Fruit fly (Drosophila melanogaster): ENCODE measurements around the gene CG34179.
A peak's percentile ranks its signal among the peaks of the same experiment; 100 is the strongest.

Gene CG34179

DNA sequence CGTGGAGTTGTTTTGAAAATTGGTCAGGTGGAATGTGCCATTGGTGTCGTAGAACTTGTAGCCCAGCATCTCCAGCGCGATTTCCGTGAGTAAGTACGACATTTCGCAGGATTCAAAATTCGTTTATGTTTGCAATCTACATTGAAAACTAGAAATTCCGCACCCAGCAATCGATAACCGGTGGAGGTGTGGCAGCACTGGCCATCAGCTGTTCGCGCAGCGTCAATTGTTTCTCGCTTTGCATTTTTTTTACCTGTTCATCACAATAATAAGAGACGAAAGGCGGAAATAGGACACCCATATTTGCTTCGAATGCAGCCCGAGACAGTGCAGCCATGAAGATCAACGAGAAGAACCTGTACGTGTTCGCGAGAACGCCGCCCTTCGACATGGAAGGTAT lies at the start of gene CG34179, which contains the start of gene slmo:
CG34179 (minus strand) TSS at position 165 of the 400 bp plus-strand sequence.
slmo (minus strand) TSS at position 165 of the 400 bp plus-strand sequence.
- TF ChIP-seq Blimp-1 (GFP tag; optimal IDR thresholded peaks at IDR 0.05) = no peak
- TF ChIP-seq ss (GFP tag; optimal IDR thresholded peaks at IDR 0.05) = no peak
- no peak for TF ChIP-seq Lpt (GFP tag; optimal IDR thresholded peaks at IDR 0.05)
- no peak for TF ChIP-seq spab (GFP tag; optimal IDR thresholded peaks at IDR 0.05)
- no peak for TF ChIP-seq dsx (GFP tag; optimal IDR thresholded peaks at IDR 0.05; ENCODE audit: poor library complexity, severe bottlenecking)
- no peak for TF ChIP-seq pdm3 (GFP tag; optimal IDR thresholded peaks at IDR 0.05)
- TF ChIP-seq CG9139 (GFP tag; optimal IDR thresholded peaks at IDR 0.05) = no peak
- TF ChIP-seq CG8319 (GFP tag; optimal IDR thresholded peaks at IDR 0.05) = no peak
- no peak for TF ChIP-seq Ets21C (GFP tag; optimal IDR thresholded peaks at IDR 0.05)
- TF ChIP-seq CG15336 (GFP tag; IDR thresholded peaks at IDR 0.05) = no peak
- TF ChIP-seq CG8632 (GFP tag; optimal IDR thresholded peaks at IDR 0.05) = no peak
- no peak for TF ChIP-seq Hr39 (GFP tag; optimal IDR thresholded peaks at IDR 0.05)
- no peak for TF ChIP-seq OdsH (GFP tag; optimal IDR thresholded peaks at IDR 0.05)
- TF ChIP-seq Sox15 (GFP tag; optimal IDR thresholded peaks at IDR 0.05) = no peak

- TF ChIP-seq Ets21C (GFP tag; optimal IDR thresholded peaks at IDR 0.05) (no peak), cyc (GFP tag; optimal IDR thresholded peaks at IDR 0.05) (no peak), Hr39 (GFP tag; optimal IDR thresholded peaks at IDR 0.05) (no peak)
Observed at dm6 chr2L:6092300-6092699, 43.8 kb upstream of the CG34179 start.

- TF ChIP-seq cyc (GFP tag; optimal IDR thresholded peaks at IDR 0.05) (no peak), fd59A (GFP tag; optimal IDR thresholded peaks at IDR 0.05) (no peak), Lpt (GFP tag; optimal IDR thresholded peaks at IDR 0.05) (no peak), CG10631 (GFP tag; optimal IDR thresholded peaks at IDR 0.05) (no peak), topi (GFP tag; optimal IDR thresholded peaks at IDR 0.05) (no peak)
Observed at dm6 chr2L:6090786-6091716, 42.5 kb upstream of the CG34179 start, which contains the start of gene CG45075. TSS of gene CG45075 (plus strand) at chr2L:6091412.

dm6 chr2L:6090365-6090764 lies 41.9 kb upstream of the CG34179 start:
- TF ChIP-seq CG10631 (GFP tag; optimal IDR thresholded peaks at IDR 0.05) = no peak
- TF ChIP-seq CG8632 (GFP tag; optimal IDR thresholded peaks at IDR 0.05) = no peak
- TF ChIP-seq Smox (GFP tag; optimal IDR thresholded peaks at IDR 0.05) = no peak
- TF ChIP-seq OdsH (GFP tag; optimal IDR thresholded peaks at IDR 0.05) = no peak
- no peak for TF ChIP-seq Eip93F (GFP tag; optimal IDR thresholded peaks at IDR 0.05)
- no peak for TF ChIP-seq Met (GFP tag; optimal IDR thresholded peaks at IDR 0.05)
- no peak for TF ChIP-seq Lpt (GFP tag; optimal IDR thresholded peaks at IDR 0.05)
- no peak for TF ChIP-seq CG16779 (tag; optimal IDR thresholded peaks at IDR 0.05)
- no peak for TF ChIP-seq dac (GFP tag; optimal IDR thresholded peaks at IDR 0.05)
- TF ChIP-seq esn (GFP tag; optimal IDR thresholded peaks at IDR 0.05) = no peak
- no peak for TF ChIP-seq vri (GFP tag; optimal IDR thresholded peaks at IDR 0.05)
- no peak for TF ChIP-seq fkh (GFP tag; optimal IDR thresholded peaks at IDR 0.05)
- no peak for TF ChIP-seq svp (GFP tag)

DNA sequence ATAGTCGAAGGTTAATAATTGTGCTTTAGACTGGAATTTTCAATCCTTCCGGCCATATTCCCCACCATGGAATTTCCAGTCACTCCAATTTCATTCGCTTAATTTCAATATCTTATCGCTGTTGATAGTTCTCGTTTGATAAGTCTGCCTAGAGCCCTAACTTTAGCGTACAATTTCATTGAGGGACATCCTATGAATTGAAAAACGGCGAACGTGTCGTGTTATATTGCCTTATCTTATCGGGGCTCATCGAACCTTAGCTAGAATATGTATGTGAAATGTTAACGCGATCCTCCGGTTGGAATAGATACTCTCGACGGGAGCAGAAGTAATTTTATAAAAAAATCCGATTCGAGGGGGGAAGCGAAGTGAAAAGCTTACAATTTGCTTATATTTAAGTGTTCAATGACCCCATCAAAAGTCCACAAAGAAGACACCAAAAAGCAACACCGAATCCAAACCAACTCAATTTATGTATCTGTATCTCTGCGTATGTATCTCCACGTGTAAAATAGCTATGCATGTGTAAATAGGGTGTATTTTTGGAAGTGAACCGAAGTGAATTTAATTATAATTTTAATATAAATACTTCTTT lies 41.2 kb upstream of the CG34179 start:
- TF ChIP-seq CG9139 (GFP tag; optimal IDR thresholded peaks at IDR 0.05) = no peak
- no peak for TF ChIP-seq Eip78C (GFP tag)
- no peak for TF ChIP-seq CG10631 (GFP tag; optimal IDR thresholded peaks at IDR 0.05)
- TF ChIP-seq Smox (GFP tag; optimal IDR thresholded peaks at IDR 0.05) = no peak
- TF ChIP-seq CG31627 (GFP tag; optimal IDR thresholded peaks at IDR 0.05) = no peak
- no peak for TF ChIP-seq dsx (GFP tag; optimal IDR thresholded peaks at IDR 0.05; ENCODE audit: poor library complexity, severe bottlenecking)
- TF ChIP-seq svp (GFP tag) = peak; percentile 56
- no peak for TF ChIP-seq ss (GFP tag; optimal IDR thresholded peaks at IDR 0.05)
- no peak for TF ChIP-seq eg (GFP tag; IDR thresholded peaks at IDR 0.05)
- no peak for TF ChIP-seq cyc (GFP tag; optimal IDR thresholded peaks at IDR 0.05)
- no peak for TF ChIP-seq CG6163 (GFP tag; IDR thresholded peaks at IDR 0.05)
- peak; percentile 6 for TF ChIP-seq CG16779 (tag; optimal IDR thresholded peaks at IDR 0.05)
